Worm (Caenorhabditis elegans) whole organism, young adult: ENCODE results near the gene trpp-6.

Experiments
- B0035.1 ChIP-seq: sonication (generic microtip); optimal IDR thresholded peaks from 2 replicates; lab custom pipeline; 2016; ENCODE audit warnings: missing genetic modification characterization, mild to moderate bottlenecking, missing compliant biosample characterization, missing genotype, missing genetic modification reagents
- F22D6.2 ChIP-seq: sonication (generic microtip); optimal IDR thresholded peaks from 2 replicates; lab custom pipeline; 2016; ENCODE audit warnings: mild to moderate bottlenecking, missing genetic modification characterization, missing compliant biosample characterization
- hrde-1 ChIP-seq: sonication (generic microtip); optimal IDR thresholded peaks from 2 replicates; lab custom pipeline; 2016; ENCODE audit warnings: missing genetic modification characterization, mild to moderate bottlenecking, missing compliant biosample characterization, moderate library complexity, missing genotype, missing genetic modification reagents, borderline replicate concordance
- lin-54 ChIP-seq: fragments of 200-800 bp; sonication (Bioruptor generic); optimal IDR thresholded peaks from 2 replicates; lab custom pipeline; 2018; ENCODE audit warnings: mild to moderate bottlenecking, missing genetic modification characterization, missing compliant biosample characterization
- pha-4 ChIP-seq: fragments of 150-350 bp; sonication (generic microtip); optimal IDR thresholded peaks from 2 replicates; lab custom pipeline; 2014; ENCODE audit warnings: missing biosample characterization, missing genetic modification reagents, missing genetic modification characterization
- tbp1 ChIP-seq: fragments of 200-800 bp; sonication (Bioruptor generic); optimal IDR thresholded peaks from 2 replicates; lab custom pipeline; 2018; ENCODE audit warnings: mild to moderate bottlenecking, missing genetic modification characterization, missing compliant biosample characterization
- tbx-9 ChIP-seq: sonication (generic microtip); optimal IDR thresholded peaks from 2 replicates; lab custom pipeline; 2016; ENCODE audit warnings: borderline replicate concordance, missing genetic modification characterization, inconsistent platforms, missing compliant biosample characterization
- unc-62 ChIP-seq: fragments of 150-350 bp; optimal IDR thresholded peaks from 2 replicates; lab custom pipeline; 2014; ENCODE audit warnings: missing biosample characterization, missing genetic modification reagents, missing genetic modification characterization

trpp-6 gene

DNA sequence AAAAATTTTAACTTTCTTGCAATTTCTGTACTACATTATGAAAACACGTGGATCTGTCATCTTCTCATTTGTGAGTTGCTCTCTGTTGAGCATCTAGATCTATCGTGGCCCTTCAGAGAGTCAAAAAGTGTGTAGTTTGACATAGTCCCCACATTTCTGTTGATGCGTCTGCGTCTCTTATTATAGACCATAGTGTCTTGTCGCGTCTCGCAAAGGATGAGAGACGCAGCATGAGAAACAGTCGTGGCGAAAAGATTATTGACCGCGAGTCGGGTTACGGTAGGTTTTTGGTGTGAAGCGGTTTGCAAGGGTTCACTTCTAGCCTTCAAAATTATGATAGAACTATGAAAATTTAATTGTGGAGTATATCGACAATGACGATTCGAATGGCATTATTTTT lies 50.6 kb downstream of the trpp-6 start (continued):
- TF ChIP-seq F22D6.2 (tag; lab: Kevin White, UChicago) (no peak), hrde-1 (no peak), unc-62 (GFP tag; lab: Kevin White, UChicago) (peak; percentile 6), tbp1 (GFP tag; lab: Kevin White, UChicago) (peak; percentile 21), tbx-9 (no peak), lin-54 (peak; percentile 5), B0035.1 (no peak), pha-4 (tag; lab: Kevin White, UChicago) (peak; percentile 14)
